Fruit fly (Drosophila melanogaster) whole organism, adult: ENCODE measurements around the gene Pdh.

Experiments used
- CG12768 ChIP-seq: fragments of 200-800 bp; sonication (Bioruptor generic); optimal IDR thresholded peaks from 2 replicates; lab custom pipeline; 2017; ENCODE audit warnings: missing biosample characterization, missing genetic modification characterization, mild to moderate bottlenecking, moderate library complexity, missing genetic modification reagents
- CG14711 ChIP-seq: fragments of 200-800 bp; sonication (Bioruptor generic); optimal IDR thresholded peaks from 2 replicates; lab custom pipeline; 2018; ENCODE audit warnings: missing biosample characterization, mild to moderate bottlenecking, missing genetic modification characterization, moderate library complexity
- CG33017 ChIP-seq: fragments of 200-800 bp; sonication (Bioruptor generic); optimal IDR thresholded peaks from 2 replicates; lab custom pipeline; 2018; ENCODE audit warnings: missing biosample characterization, mild to moderate bottlenecking, missing genetic modification characterization, moderate library complexity
- CG5204 ChIP-seq: fragments of 200-800 bp; sonication (Bioruptor generic); optimal IDR thresholded peaks from 2 replicates; lab custom pipeline; 2016; ENCODE audit warnings: missing biosample characterization, missing genetic modification characterization
- CG7045 ChIP-seq: fragments of 200-800 bp; sonication (Bioruptor generic); optimal IDR thresholded peaks from 2 replicates; lab custom pipeline; 2017; ENCODE audit warnings: missing biosample characterization, mild to moderate bottlenecking, missing genetic modification characterization
- CG7101 ChIP-seq: fragments of 200-800 bp; sonication (Bioruptor generic); optimal IDR thresholded peaks from 2 replicates; lab custom pipeline; 2018; ENCODE audit warnings: missing biosample characterization, mild to moderate bottlenecking, missing genetic modification characterization, moderate library complexity
- Hr96 ChIP-seq: fragments of 200-800 bp; sonication (Bioruptor generic); optimal IDR thresholded peaks from 2 replicates; lab custom pipeline; 2016; ENCODE audit warnings: missing biosample characterization, missing genetic modification characterization
- cnc ChIP-seq, 2 experiments: fragments of >200 bp; optimal IDR thresholded peaks; 2 replicates each; lab custom pipeline; 2017
- kay ChIP-seq: fragments of 200-800 bp; sonication (Bioruptor generic); peaks from one replicate; lab custom pipeline; 2016; ENCODE audit warnings: missing biosample characterization, missing genetic modification characterization, borderline replicate concordance
- ovo ChIP-seq: fragments of 200-800 bp; sonication (Bioruptor generic); optimal IDR thresholded peaks from 2 replicates; lab custom pipeline; 2016; ENCODE audit warnings: missing biosample characterization, missing genetic modification characterization
- pad ChIP-seq: fragments of 200-800 bp; sonication (Bioruptor generic); optimal IDR thresholded peaks from 3 replicates; lab custom pipeline; 2017; ENCODE audit warnings: missing biosample characterization, missing genetic modification characterization, mild to moderate bottlenecking, moderate library complexity, missing genetic modification reagents
- toe ChIP-seq: fragments of 200-800 bp; sonication (Bioruptor generic); optimal IDR thresholded peaks from 2 replicates; lab custom pipeline; 2016; ENCODE audit warnings: missing biosample characterization, missing genetic modification characterization

DNA sequence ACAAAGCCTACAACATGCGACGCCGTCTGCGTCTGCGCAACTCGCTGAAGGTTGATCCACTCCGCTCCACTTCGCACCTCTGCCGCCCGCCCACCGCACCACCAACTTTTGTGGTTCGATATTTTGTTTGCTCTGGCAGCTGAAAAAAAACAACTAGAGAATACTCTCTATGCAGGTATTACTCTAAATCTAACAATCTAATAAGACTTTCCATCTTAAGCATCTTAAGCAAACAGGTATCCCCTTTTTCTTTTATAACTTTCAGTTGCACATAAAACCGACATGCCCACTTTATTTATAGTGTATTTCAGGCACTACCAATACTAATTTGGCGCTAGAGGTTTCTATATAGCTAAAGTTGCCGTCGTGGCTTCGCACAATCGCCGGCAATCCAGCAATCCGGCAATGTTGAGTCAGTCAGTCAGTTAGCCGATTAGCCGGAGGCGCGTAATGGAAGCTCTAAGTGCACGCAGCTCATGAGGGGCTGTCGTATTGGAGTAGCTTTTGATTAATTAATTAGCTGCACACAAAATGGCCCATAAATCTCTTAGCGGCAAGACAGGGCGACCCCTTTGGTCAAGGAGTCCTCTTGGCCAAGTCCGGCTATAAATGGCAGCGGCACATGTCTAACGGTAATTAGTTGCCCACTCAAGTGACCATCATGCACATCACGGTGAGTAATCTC is 25.7 kb downstream of the Pdh start, which contains the start of gene CG13058:
- no peak for TF ChIP-seq CG5204
- TF ChIP-seq CG7101: no peak
- no peak for TF ChIP-seq kay (GFP tag; lab: Kevin White, UChicago)
- no peak for TF ChIP-seq cnc (optimal IDR thresholded peaks at IDR 0.05; lab: Kevin White, UChicago)
- no peak for TF ChIP-seq toe (GFP tag; lab: Kevin White, UChicago)
- TF ChIP-seq CG7045: no peak
- TF ChIP-seq pad (GFP tag; lab: Kevin White, UChicago): no peak
- TF ChIP-seq ovo (GFP tag; lab: Kevin White, UChicago): no peak
- no peak for TF ChIP-seq CG12768 (GFP tag; lab: Kevin White, UChicago)
- TF ChIP-seq CG14711: no peak
- TF ChIP-seq CG33017 (tag; lab: Kevin White, UChicago): no peak
- no peak for TF ChIP-seq Hr96 (GFP tag; lab: Kevin White, UChicago)
